Worm (Caenorhabditis elegans) whole organism, L4 larva: ENCODE results near the gene sam-4.
A peak's percentile ranks its signal among the peaks of the same experiment; 100 is the strongest.

ENCODE experiments used
- F10B5.3 ChIP-seq: sonication (generic microtip); optimal IDR thresholded peaks from 2 replicates; lab custom pipeline; 2016; ENCODE audit warnings: mild to moderate bottlenecking, missing genetic modification characterization, missing compliant biosample characterization
- F26F4.8 ChIP-seq: fragments of 200-800 bp; sonication (Bioruptor generic); conservative IDR thresholded peaks from 2 replicates; pipeline ENCODE4 v1.3.6; 2022; ENCODE audit warnings: missing genetic modification characterization, missing compliant biosample characterization
- F37D6.2 ChIP-seq: sonication (generic microtip); optimal IDR thresholded peaks from 2 replicates; lab custom pipeline; 2016; ENCODE audit warnings: mild to moderate bottlenecking, missing genetic modification characterization, missing compliant biosample characterization
- Y105C5A.15 ChIP-seq: fragments of 200-800 bp; sonication (Bioruptor generic); IDR thresholded peaks from 2 replicates; pipeline ENCODE4 v1.3.6; 2022; ENCODE audit warnings: missing genetic modification characterization, missing compliant biosample characterization
- Y75B8A.6 ChIP-seq: fragments of 200-800 bp; sonication (Bioruptor generic); IDR thresholded peaks from 2 replicates; pipeline ENCODE4 v1.3.6; 2022; ENCODE audit warnings: missing genetic modification reagents, missing genetic modification characterization, missing compliant biosample characterization
- ZK337.2 ChIP-seq: fragments of 200-800 bp; sonication (Bioruptor generic); IDR thresholded peaks from 2 replicates; pipeline ENCODE4 v1.3.6; 2022; ENCODE audit warnings: missing genetic modification reagents, missing genetic modification characterization, missing compliant biosample characterization
- aha-1 ChIP-seq: fragments of 150-350 bp; peaks from one replicate; lab custom pipeline; 2014; ENCODE audit warnings: missing biosample characterization, missing genetic modification characterization
- ama-1 ChIP-seq: fragments of 150-350 bp; optimal IDR thresholded peaks from 2 replicates; lab custom pipeline; 2014; ENCODE audit warnings: inconsistent platforms, mixed read lengths
- arid-1 ChIP-seq: fragments of 200-800 bp; sonication (Bioruptor generic); conservative IDR thresholded peaks from 2 replicates; pipeline ENCODE4 v1.3.6; 2022; ENCODE audit warnings: missing genetic modification reagents, missing genetic modification characterization, missing compliant biosample characterization
- ceh-32 ChIP-seq: sonication (generic microtip); optimal IDR thresholded peaks from 2 replicates; lab custom pipeline; 2016; ENCODE audit warnings: mild to moderate bottlenecking, missing genetic modification characterization, missing compliant biosample characterization; ENCODE audit not compliant: poor library complexity
- ceh-44 ChIP-seq: fragments of 200-800 bp; sonication (Bioruptor generic); IDR thresholded peaks from 2 replicates; pipeline ENCODE4 v1.3.6; 2022; ENCODE audit warnings: missing genetic modification reagents, missing genetic modification characterization, missing compliant biosample characterization
- dmd-8 ChIP-seq: fragments of 200-800 bp; sonication (Bioruptor generic); IDR thresholded peaks from 2 replicates; pipeline ENCODE4 v1.3.6; 2022; ENCODE audit warnings: missing genetic modification characterization, missing compliant biosample characterization
- dpl-1 ChIP-seq: fragments of 150-350 bp; optimal IDR thresholded peaks from 2 replicates; lab custom pipeline; 2014; ENCODE audit warnings: missing biosample characterization, missing genetic modification reagents, missing genetic modification characterization
- gei-8 ChIP-seq: fragments of 200-800 bp; sonication (Bioruptor generic); optimal IDR thresholded peaks from 2 replicates; lab custom pipeline; 2018; ENCODE audit warnings: mild to moderate bottlenecking, missing genetic modification characterization, missing compliant biosample characterization
- hlh-11 ChIP-seq: fragments of 200-800 bp; sonication (Bioruptor generic); optimal IDR thresholded peaks from 2 replicates; lab custom pipeline; 2018; ENCODE audit warnings: mild to moderate bottlenecking, missing genetic modification characterization, missing compliant biosample characterization
- lim-7 ChIP-seq: fragments of 200-800 bp; sonication (Bioruptor generic); IDR thresholded peaks from 2 replicates; pipeline ENCODE4 v1.3.6; 2022; ENCODE audit warnings: missing genetic modification characterization, missing compliant biosample characterization
- lin-1 ChIP-seq: fragments of 200-800 bp; sonication (Bioruptor generic); IDR thresholded peaks from 2 replicates; pipeline ENCODE4 v1.3.6; 2022; ENCODE audit warnings: missing genetic modification reagents, missing genetic modification characterization, missing compliant biosample characterization
- lin-13 ChIP-seq: fragments of 150-350 bp; optimal IDR thresholded peaks from 2 replicates; lab custom pipeline; 2014; ENCODE audit warnings: missing biosample characterization, missing genetic modification reagents, missing genetic modification characterization
- lin-39 ChIP-seq: fragments of 150-350 bp; optimal IDR thresholded peaks from 2 replicates; lab custom pipeline; 2014; ENCODE audit warnings: missing biosample characterization, missing genetic modification reagents, missing genetic modification characterization
- lsy-2 ChIP-seq, 2 experiments: fragments of 150-350 bp in 1 of 2; sonication (generic microtip) in 1 of 2; optimal IDR thresholded peaks; 2 replicates each; lab custom pipeline; 2014 to 2017; ENCODE audit warnings: missing biosample characterization in 2 of 2, missing genetic modification characterization in 2 of 2
- madf-5 ChIP-seq, 2 experiments: fragments of 200-800 bp; sonication (Bioruptor generic); IDR thresholded peaks; 2 replicates each; pipeline ENCODE4 v1.3.6; 2022; ENCODE audit warnings: missing compliant biosample characterization in 2 of 2, missing genetic modification characterization in 2 of 2
- madf-9 ChIP-seq: fragments of 200-800 bp; sonication (Bioruptor generic); conservative IDR thresholded peaks from 2 replicates; pipeline ENCODE4 v1.3.6; 2022; ENCODE audit warnings: missing genetic modification reagents, missing genetic modification characterization, missing compliant biosample characterization
- mep-1 ChIP-seq: fragments of 150-350 bp; sonication (generic microtip); optimal IDR thresholded peaks from 3 replicates; lab custom pipeline; 2014; ENCODE audit warnings: missing biosample characterization, missing genetic modification characterization
- mxl-2 ChIP-seq: fragments of 200-800 bp; sonication (Bioruptor generic); conservative IDR thresholded peaks from 2 replicates; pipeline ENCODE4 v1.3.6; 2022; ENCODE audit warnings: missing genetic modification reagents, missing genetic modification characterization, missing compliant biosample characterization
- mxl-3 ChIP-seq: fragments of 200-800 bp; sonication (Bioruptor generic); optimal IDR thresholded peaks from 2 replicates; lab custom pipeline; 2018; ENCODE audit warnings: mild to moderate bottlenecking, missing genetic modification characterization, missing compliant biosample characterization
- nhr-10 ChIP-seq: fragments of 150-350 bp; optimal IDR thresholded peaks from 2 replicates; lab custom pipeline; 2014; ENCODE audit warnings: missing biosample characterization, missing genetic modification characterization
- nhr-111 ChIP-seq: fragments of 200-800 bp; sonication (Bioruptor generic); optimal IDR thresholded peaks from 2 replicates; lab custom pipeline; 2018; ENCODE audit warnings: mild to moderate bottlenecking, missing genetic modification characterization, missing compliant biosample characterization
- nhr-25 ChIP-seq: sonication (generic microtip); optimal IDR thresholded peaks from 2 replicates; lab custom pipeline; 2017; ENCODE audit warnings: missing genetic modification characterization, mild to moderate bottlenecking, missing compliant biosample characterization, antibody characterized with exemption, moderate library complexity, borderline replicate concordance; ENCODE audit not compliant: insufficient read depth
- nhr-76 ChIP-seq: fragments of 150-350 bp; optimal IDR thresholded peaks from 2 replicates; lab custom pipeline; 2014; ENCODE audit warnings: missing biosample characterization, missing genetic modification characterization
- pqm-1 ChIP-seq: sonication (generic microtip); optimal IDR thresholded peaks from 2 replicates; lab custom pipeline; 2017; ENCODE audit warnings: missing biosample characterization, missing genetic modification characterization
- rbr-2 ChIP-seq: sonication (generic microtip); optimal IDR thresholded peaks from 2 replicates; lab custom pipeline; 2016; ENCODE audit warnings: missing genotype, missing genetic modification characterization, missing compliant biosample characterization
- saeg-2 ChIP-seq: fragments of 200-800 bp; sonication (Bioruptor generic); IDR thresholded peaks from 2 replicates; pipeline ENCODE4 v1.3.6; 2022; ENCODE audit warnings: missing genetic modification reagents, missing genetic modification characterization, missing compliant biosample characterization
- set-16 ChIP-seq: fragments of 200-800 bp; sonication (Bioruptor generic); IDR thresholded peaks from 2 replicates; pipeline ENCODE4 v1.3.6; 2022; ENCODE audit warnings: missing genetic modification reagents, missing genetic modification characterization, missing compliant biosample characterization
- snpc-1.2 ChIP-seq: fragments of 200-800 bp; sonication (Bioruptor generic); IDR thresholded peaks from 2 replicates; pipeline ENCODE4 v1.3.6; 2022; ENCODE audit warnings: missing genetic modification reagents, missing genetic modification characterization, missing compliant biosample characterization
- tag-97 ChIP-seq: fragments of 200-800 bp; sonication (Bioruptor generic); IDR thresholded peaks from 2 replicates; pipeline ENCODE4 v1.3.6; 2022; ENCODE audit warnings: missing genetic modification characterization, missing compliant biosample characterization
- zfp-3 ChIP-seq: fragments of 200-800 bp; sonication (Bioruptor generic); conservative IDR thresholded peaks from 2 replicates; pipeline ENCODE4 v1.3.6; 2022; ENCODE audit warnings: missing genetic modification reagents, missing genetic modification characterization, missing compliant biosample characterization
- zip-11 ChIP-seq: fragments of 200-800 bp; sonication (Bioruptor generic); IDR thresholded peaks from 2 replicates; pipeline ENCODE4 v1.3.6; 2022; ENCODE audit warnings: missing genetic modification characterization, missing compliant biosample characterization
- ztf-11 ChIP-seq: fragments of 150-350 bp; optimal IDR thresholded peaks from 2 replicates; lab custom pipeline; 2014; ENCODE audit warnings: missing biosample characterization, missing genetic modification characterization

sam-4 gene

ce11 chrII:5660736-5661734 is 11.9 kb upstream of the sam-4 start, which contains the start of the genes ift-43 and mdt-26 (continued):
- TF ChIP-seq tag-97 (GFP tag; lab: Robert Waterston, UW) (no peak), mxl-2 (no peak), lin-39 (tag; lab: Kevin White, UChicago) (no peak), ZK337.2 (GFP tag; lab: Robert Waterston, UW) (no peak), ceh-32 (tag; lab: Kevin White, UChicago) (peak; percentile 55), lim-7 (GFP tag; lab: Robert Waterston, UW) (peak; percentile 69), dmd-8 (peak; percentile 74; the same call in 1 of the 2 replicates), gei-8 (GFP tag; lab: Kevin White, UChicago) (no peak), ceh-44 (GFP tag; lab: Robert Waterston, UW) (peak; percentile 64; the same call in 1 of the 2 replicates), F26F4.8 (GFP tag; lab: Robert Waterston, UW) (no peak), nhr-25 (tag; lab: Kevin White, UChicago) (peak; percentile 61), nhr-10 (tag; lab: Kevin White, UChicago) (no peak), mxl-3 (GFP tag; lab: Kevin White, UChicago) (peak; percentile 47), F37D6.2 (tag; lab: Kevin White, UChicago) (peak; percentile 70), madf-9 (GFP tag; lab: Robert Waterston, UW) (peak; percentile 67), lsy-2 (tag; optimal IDR thresholded peaks at IDR 0.05; lab: Kevin White, UChicago) (peak; percentile 39 to 80), pqm-1 (tag; lab: Kevin White, UChicago) (no peak), Y105C5A.15 (GFP tag; lab: Robert Waterston, UW) (no peak), madf-5 (GFP tag; IDR thresholded peaks at IDR 0.05; lab: Robert Waterston, UW) (0 out of 4 replicates have a peak, but pooled peaks of 1 of the 2 experiments have one; percentile 30), nhr-76 (tag; lab: Kevin White, UChicago) (no peak), set-16 (GFP tag; lab: Robert Waterston, UW) (peak; percentile 99), nhr-111 (GFP tag; lab: Kevin White, UChicago) (peak; percentile 21), zfp-3 (GFP tag; lab: Robert Waterston, UW) (0 out of 2 replicates have a peak, but pooled peaks have one; percentile 36), Y75B8A.6 (peak; percentile 73; the same call in 1 of the 2 replicates), saeg-2 (peak; percentile 58; the same call in 1 of the 2 replicates), lin-13 (GFP tag; lab: Kevin White, UChicago) (peak; percentile 69), mep-1 (tag; lab: Kevin White, UChicago) (peak; percentile 77), rbr-2 (tag; lab: Kevin White, UChicago) (peak; percentile 76), zip-11 (no peak), dpl-1 (GFP tag; lab: Kevin White, UChicago) (peak; percentile 40), snpc-1.2 (GFP tag; lab: Robert Waterston, UW) (peak; percentile 75), hlh-11 (tag; lab: Kevin White, UChicago) (peak; percentile 53), ztf-11 (tag; lab: Kevin White, UChicago) (no peak), lin-1 (GFP tag; lab: Robert Waterston, UW) (no peak)
- TF ChIP-seq, all 104 proteins: peak for 63

ce11 chrII:5660155-5660554 is 11.1 kb upstream of the sam-4 start:
- no peak for TF ChIP-seq set-16 (GFP tag; lab: Robert Waterston, UW)
- no peak for TF ChIP-seq F10B5.3
- TF ChIP-seq aha-1 = peak; percentile 96
- no peak for TF ChIP-seq ama-1 (lab: Kevin White, UChicago)
- no peak for TF ChIP-seq arid-1 (GFP tag; lab: Robert Waterston, UW)
